Worm (Caenorhabditis elegans): ENCODE measurements around the gene nmad-1.

DNA sequence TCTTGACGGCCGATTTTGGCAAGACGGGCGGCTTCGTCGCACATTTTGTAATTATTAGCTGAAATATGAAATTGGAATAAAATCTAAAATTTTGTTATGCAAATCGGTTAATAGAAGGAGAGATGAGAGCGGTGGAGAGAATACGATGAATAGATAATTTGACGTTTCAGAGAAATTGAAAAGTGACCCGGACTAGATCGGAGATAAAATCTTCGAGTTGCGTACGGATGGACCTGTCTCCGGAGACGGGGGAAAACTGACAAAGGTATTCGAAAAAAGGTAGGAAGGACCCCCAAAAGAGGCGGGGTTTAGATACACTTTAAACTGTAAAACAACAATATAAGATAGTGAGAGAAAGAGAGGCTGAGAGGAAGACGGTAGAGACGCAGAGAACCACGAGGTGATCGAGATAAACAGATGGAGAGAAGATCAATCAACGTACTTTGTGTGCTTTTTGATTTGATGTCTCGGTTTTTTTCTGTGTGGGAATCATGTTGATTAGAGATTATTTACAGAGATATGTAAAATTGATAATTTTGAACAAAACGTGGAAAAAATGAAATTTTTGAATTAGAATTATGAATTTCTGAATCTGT lies 2.6 kb downstream of the nmad-1 start, which contains the start of gene F09F7.6:
- TF ChIP-seq pqm-1 (tag; optimal IDR thresholded peaks at IDR 0.05) (peak; percentile 92), nhr-11 (tag; optimal IDR thresholded peaks at IDR 0.05) (no peak), elt-2 (tag; optimal IDR thresholded peaks at IDR 0.05) (peak; percentile 81), ama-1 (optimal IDR thresholded peaks at IDR 0.05) (peak; percentile 87), pha-4 (tag; optimal IDR thresholded peaks at IDR 0.05) (peak; percentile 85), egl-27 (tag; optimal IDR thresholded peaks at IDR 0.05) (no peak)

Data from whole organism, L3 larva.